Worm (Caenorhabditis elegans) whole organism, mixed stage, embryonic: ENCODE results near the gene evl-20.
A peak's percentile ranks its signal among the peaks of the same experiment; 100 is the strongest.

ENCODE experiments used
- M03D4.4 ChIP-seq: sonication (generic microtip); optimal IDR thresholded peaks from 2 replicates; lab custom pipeline; 2017; ENCODE audit warnings: mild to moderate bottlenecking, missing genetic modification characterization, missing compliant biosample characterization
- bed-3 ChIP-seq: fragments of 200-800 bp; sonication (Bioruptor generic); optimal IDR thresholded peaks from 3 replicates; lab custom pipeline; 2018; ENCODE audit warnings: mild to moderate bottlenecking, missing genetic modification characterization, moderate library complexity, missing compliant biosample characterization
- blmp-1 ChIP-seq: fragments of 150-350 bp; optimal IDR thresholded peaks from 2 replicates; lab custom pipeline; 2014; ENCODE audit warnings: missing biosample characterization, missing genetic modification characterization
- ceh-83 ChIP-seq: fragments of 200-800 bp; sonication (Bioruptor generic); optimal IDR thresholded peaks from 2 replicates; lab custom pipeline; 2018; ENCODE audit warnings: mild to moderate bottlenecking, missing genetic modification characterization, missing compliant biosample characterization
- ces-1 ChIP-seq: fragments of 150-350 bp; optimal IDR thresholded peaks from 2 replicates; lab custom pipeline; 2014; ENCODE audit warnings: missing biosample characterization, missing genetic modification reagents, missing genetic modification characterization
- cnd-1 ChIP-seq: fragments of 200-800 bp; sonication (Bioruptor generic); optimal IDR thresholded peaks from 2 replicates; lab custom pipeline; 2018; ENCODE audit warnings: mild to moderate bottlenecking, missing genetic modification characterization, missing compliant biosample characterization
- drap-1 ChIP-seq: fragments of 200-800 bp; sonication (Bioruptor generic); optimal IDR thresholded peaks from 3 replicates; lab custom pipeline; 2018; ENCODE audit warnings: mild to moderate bottlenecking, missing genetic modification characterization, missing compliant biosample characterization
- flh-1 ChIP-seq: fragments of 200-800 bp; sonication (Bioruptor generic); optimal IDR thresholded peaks from 2 replicates; lab custom pipeline; 2018; ENCODE audit warnings: mild to moderate bottlenecking, missing genetic modification characterization, moderate library complexity, missing compliant biosample characterization
- ham-2 ChIP-seq: fragments of 200-800 bp; sonication (Bioruptor generic); optimal IDR thresholded peaks from 2 replicates; lab custom pipeline; 2018; ENCODE audit warnings: mild to moderate bottlenecking, missing genetic modification characterization, missing compliant biosample characterization
- hlh-1 ChIP-seq: fragments of 150-350 bp; optimal IDR thresholded peaks from 2 replicates; lab custom pipeline; 2014; ENCODE audit warnings: missing biosample characterization, missing genetic modification reagents, missing genetic modification characterization
- lin-13 ChIP-seq: fragments of 150-350 bp; optimal IDR thresholded peaks from 2 replicates; lab custom pipeline; 2014; ENCODE audit warnings: missing biosample characterization, missing genetic modification characterization
- lin-32 ChIP-seq: fragments of 200-800 bp; sonication (Bioruptor generic); optimal IDR thresholded peaks from 2 replicates; lab custom pipeline; 2018; ENCODE audit warnings: mild to moderate bottlenecking, missing genetic modification characterization, missing compliant biosample characterization
- lsy-2 ChIP-seq: fragments of 150-350 bp; optimal IDR thresholded peaks from 2 replicates; lab custom pipeline; 2014; ENCODE audit warnings: missing biosample characterization, missing genetic modification characterization
- mep-1 ChIP-seq: fragments of 150-350 bp; optimal IDR thresholded peaks from 2 replicates; lab custom pipeline; 2017; ENCODE audit warnings: missing biosample characterization, missing genetic modification reagents, missing genetic modification characterization, inconsistent platforms
- mls-2 ChIP-seq: sonication (generic microtip); optimal IDR thresholded peaks from 2 replicates; lab custom pipeline; 2016; ENCODE audit warnings: mild to moderate bottlenecking, missing genetic modification characterization, moderate library complexity, missing compliant biosample characterization
- nhr-2 ChIP-seq: fragments of 150-350 bp; optimal IDR thresholded peaks from 2 replicates; lab custom pipeline; 2014; ENCODE audit warnings: missing biosample characterization, missing genetic modification characterization
- nhr-237 ChIP-seq: fragments of 150-350 bp; optimal IDR thresholded peaks from 2 replicates; lab custom pipeline; 2014; ENCODE audit warnings: missing biosample characterization, missing genetic modification characterization
- pha-4 ChIP-seq: fragments of 150-350 bp; optimal IDR thresholded peaks from 2 replicates; lab custom pipeline; 2018; ENCODE audit warnings: missing biosample characterization, missing genetic modification reagents, missing genetic modification characterization
- sem-2 ChIP-seq: fragments of 200-800 bp; sonication (Bioruptor generic); optimal IDR thresholded peaks from 2 replicates; lab custom pipeline; 2018; ENCODE audit warnings: mild to moderate bottlenecking, missing genetic modification characterization, missing compliant biosample characterization
- sptf-1 ChIP-seq: sonication (generic microtip); optimal IDR thresholded peaks from 2 replicates; lab custom pipeline; 2017; ENCODE audit warnings: mild to moderate bottlenecking, missing genetic modification characterization, moderate library complexity, missing compliant biosample characterization
- unc-120 ChIP-seq: sonication (generic microtip); optimal IDR thresholded peaks from 2 replicates; lab custom pipeline; 2017; ENCODE audit warnings: missing genetic modification characterization, missing compliant biosample characterization; ENCODE audit not compliant: poor library complexity, severe bottlenecking
- unc-39 ChIP-seq: fragments of 150-350 bp; optimal IDR thresholded peaks from 2 replicates; lab custom pipeline; 2014; ENCODE audit warnings: missing biosample characterization, missing genetic modification characterization
- zip-8 ChIP-seq: fragments of 150-350 bp; optimal IDR thresholded peaks from 2 replicates; lab custom pipeline; 2014; ENCODE audit warnings: missing biosample characterization, missing genetic modification characterization
- ztf-11 ChIP-seq: fragments of 150-350 bp; optimal IDR thresholded peaks from 2 replicates; lab custom pipeline; 2014; ENCODE audit warnings: missing biosample characterization, missing genetic modification characterization

Gene evl-20

DNA sequence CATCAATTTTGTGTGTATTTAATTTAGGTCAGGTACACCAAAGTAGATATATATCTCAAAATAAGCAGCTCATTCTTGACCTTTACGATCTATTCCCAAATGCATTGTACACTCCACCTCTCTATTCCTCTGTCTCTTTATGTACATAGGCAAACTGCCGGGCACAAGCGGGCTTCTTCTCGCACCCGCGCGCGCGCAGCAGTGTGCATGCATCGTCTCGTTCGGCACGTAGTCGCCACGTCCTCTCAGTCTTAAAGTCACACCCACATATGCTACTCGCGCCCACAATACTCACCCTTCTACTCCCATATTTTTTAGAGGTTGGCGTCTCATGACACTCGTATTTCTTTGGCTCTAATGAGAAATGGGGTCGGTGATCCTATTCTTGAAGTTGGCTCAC lies 7.3 kb downstream of the evl-20 start:
- TF ChIP-seq pha-4 (tag; lab: Kevin White, UChicago): peak; percentile 60
- TF ChIP-seq flh-1: no peak

DNA sequence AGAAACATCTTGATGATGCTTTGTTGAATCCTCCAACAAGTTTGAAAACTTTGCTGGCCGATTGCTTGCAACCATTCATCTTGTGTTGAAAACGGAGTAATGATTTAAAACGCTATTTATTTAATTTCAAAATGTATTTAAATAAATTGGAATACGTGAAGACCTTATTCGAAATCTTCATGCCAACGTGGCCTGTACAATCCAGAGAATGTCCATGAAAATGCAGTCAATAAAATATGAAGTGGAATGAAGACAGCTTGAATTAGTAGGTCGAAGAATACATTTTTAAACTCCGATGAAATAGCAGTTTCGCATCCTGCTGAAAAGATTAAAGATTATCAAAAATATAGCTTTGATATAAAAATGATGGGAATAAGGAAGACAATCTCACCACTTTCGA lies 10.4 kb downstream of the evl-20 start, which contains the start of gene F22B5.5:
TSS of gene F22B5.5 (minus strand) at position 101 of the 400 bp plus-strand sequence.
- TF ChIP-seq nhr-237 (tag; lab: Kevin White, UChicago) (no peak), M03D4.4 (tag; lab: Kevin White, UChicago) (no peak), unc-39 (tag; lab: Kevin White, UChicago) (no peak), blmp-1 (tag; lab: Kevin White, UChicago) (no peak), hlh-1 (tag; lab: Kevin White, UChicago) (no peak)

DNA sequence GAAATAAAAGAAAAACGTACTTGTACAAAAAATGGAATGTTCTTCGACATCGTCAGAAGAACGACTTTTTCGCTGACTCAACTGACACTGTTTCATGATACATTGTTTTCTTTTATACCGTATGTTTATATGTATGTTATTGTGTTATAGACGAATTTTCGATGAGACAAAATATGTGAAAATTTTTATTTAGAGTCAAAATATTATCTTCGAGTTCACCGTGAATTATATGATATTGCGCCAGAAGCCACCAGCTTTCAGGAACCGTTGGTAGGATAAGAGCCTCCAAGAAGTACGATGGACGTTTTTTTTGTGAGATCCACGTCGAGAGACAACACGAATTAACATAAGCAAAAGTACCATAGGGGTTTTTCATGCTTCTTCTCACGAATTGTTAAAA lies 12.0 kb downstream of the evl-20 start, which contains the start of gene F22B5.6:
TSS of gene F22B5.6 (minus strand) at position 101 of the 400 bp plus-strand sequence.
- TF ChIP-seq ceh-83 (GFP tag; lab: Kevin White, UChicago) (no peak), hlh-1 (tag; lab: Kevin White, UChicago) (no peak), bed-3 (no peak), ham-2 (GFP tag; lab: Kevin White, UChicago) (no peak), lin-32 (GFP tag; lab: Kevin White, UChicago) (no peak), ztf-11 (tag; lab: Kevin White, UChicago) (no peak), sem-2 (GFP tag; lab: Kevin White, UChicago) (no peak), nhr-237 (tag; lab: Kevin White, UChicago) (no peak)

DNA sequence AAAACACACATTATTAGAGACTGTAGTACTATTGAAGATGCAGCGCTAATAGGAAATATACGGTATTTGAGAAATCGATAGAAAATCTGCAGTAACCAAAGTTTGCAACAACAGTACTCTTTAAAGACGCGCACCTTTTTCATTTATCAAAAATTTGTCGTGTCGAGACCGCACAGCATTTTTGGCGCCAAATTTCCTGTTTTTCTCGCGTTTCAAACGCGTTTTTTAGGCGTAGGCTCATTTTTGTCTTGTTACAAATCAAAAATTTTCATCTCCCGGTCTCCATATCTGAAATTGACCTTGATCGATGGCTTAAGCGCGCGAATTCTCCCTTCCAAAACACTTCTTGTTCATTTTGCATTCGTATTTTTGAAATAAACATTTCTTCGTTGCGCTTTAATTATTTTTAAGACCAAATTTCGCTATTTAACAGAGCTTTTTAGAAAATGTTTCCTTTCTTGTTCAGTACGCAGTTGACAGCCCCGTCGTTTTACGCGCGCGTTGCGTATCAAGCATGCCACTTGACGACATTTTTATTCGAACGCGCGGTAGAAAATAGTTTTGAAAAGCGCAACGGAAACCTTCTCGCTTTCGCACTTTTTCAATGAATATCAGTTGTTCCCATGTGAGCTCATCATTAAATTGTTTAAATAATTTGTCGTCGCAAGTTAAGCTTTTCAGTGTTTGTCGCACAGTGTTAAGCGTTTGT lies 12.7 kb downstream of the evl-20 start:
- peak; percentile 1 for TF ChIP-seq hlh-1 (tag; lab: Kevin White, UChicago)
- TF ChIP-seq lin-13 (tag; lab: Kevin White, UChicago): peak; percentile 0
- no peak for TF ChIP-seq sptf-1

DNA sequence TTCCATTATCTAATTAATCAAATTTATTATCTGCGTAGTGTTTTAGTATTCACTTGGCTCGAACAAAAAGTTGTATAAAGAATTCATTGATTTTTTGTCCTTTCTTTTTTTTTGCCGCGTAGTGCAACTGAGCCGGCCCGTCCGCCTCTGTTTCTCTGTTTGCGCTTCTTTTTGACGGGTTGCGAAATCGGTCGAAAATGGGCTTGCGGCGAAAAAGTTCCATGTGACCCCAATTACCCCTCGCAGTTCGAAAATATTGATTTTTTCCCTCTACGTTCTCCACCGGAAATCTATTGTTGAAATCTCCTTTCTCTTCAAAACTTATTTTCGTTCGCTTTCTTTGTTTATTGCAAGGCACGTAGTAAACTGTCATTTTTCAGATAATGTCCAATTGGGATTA lies 13.3 kb downstream of the evl-20 start, which contains the start of gene zyg-9:
TSS of gene zyg-9 (plus strand) at position 381 of the 400 bp plus-strand sequence.
- TF ChIP-seq ham-2 (GFP tag; lab: Kevin White, UChicago): no peak
- TF ChIP-seq pha-4 (tag; lab: Kevin White, UChicago): no peak
- TF ChIP-seq zip-8 (tag; lab: Kevin White, UChicago): no peak

DNA sequence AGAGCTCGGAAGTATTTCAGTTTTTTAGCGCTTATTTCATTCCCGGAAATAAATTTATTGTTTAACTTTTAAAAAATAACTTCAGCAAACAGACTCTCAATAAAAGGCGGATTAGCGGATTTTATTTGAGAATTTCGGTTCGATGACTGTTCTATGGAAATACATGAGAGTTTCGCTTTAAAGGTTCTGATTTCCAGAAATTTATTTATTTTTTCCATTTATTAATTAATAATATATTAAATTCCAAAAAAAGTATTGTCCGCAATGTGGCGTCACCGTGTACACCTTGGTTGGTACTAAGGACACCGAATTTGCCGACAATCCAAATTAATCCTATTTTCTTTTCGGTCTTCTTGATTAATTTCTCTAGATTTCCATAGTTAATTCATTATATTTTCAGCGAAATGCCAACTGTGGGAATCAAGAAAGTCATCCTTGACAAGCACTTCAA lies 20.4 kb downstream of the evl-20 start, which contains the start of gene fars-3:
TSS of gene fars-3 (plus strand) at position 401 of the 451 bp plus-strand sequence.
- peak; percentile 93 for TF ChIP-seq ces-1
- TF ChIP-seq M03D4.4 (tag; lab: Kevin White, UChicago): no peak
- TF ChIP-seq nhr-2: no peak
- TF ChIP-seq lin-13 (tag; lab: Kevin White, UChicago): no peak
- TF ChIP-seq mls-2: no peak
- peak; percentile 24 for TF ChIP-seq lsy-2 (tag; lab: Kevin White, UChicago)
- TF ChIP-seq drap-1 (GFP tag; lab: Kevin White, UChicago): no peak
- TF ChIP-seq unc-120 (tag; lab: Kevin White, UChicago): peak; percentile 93
- no peak for TF ChIP-seq flh-1
- peak; percentile 47 for TF ChIP-seq pha-4 (tag; lab: Kevin White, UChicago)

DNA sequence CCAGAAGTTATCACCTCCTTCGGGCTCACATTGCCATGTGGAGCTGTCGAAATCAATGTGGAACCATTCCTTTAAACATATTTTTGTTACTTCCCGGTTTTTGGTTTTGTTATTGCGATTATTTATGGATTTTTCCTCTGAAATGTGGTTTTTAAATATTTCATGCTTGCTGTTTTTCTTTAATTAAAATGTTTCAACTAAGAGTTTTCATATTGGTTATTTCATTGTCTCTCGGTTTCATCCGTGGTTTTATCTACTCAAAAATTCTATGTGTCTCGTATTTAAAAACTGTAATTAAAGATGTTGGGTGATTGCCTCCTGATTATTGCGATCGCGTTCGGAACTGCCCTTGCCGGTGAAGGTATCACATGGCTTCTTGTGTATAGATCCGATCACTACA lies 22.8 kb downstream of the evl-20 start, which contains the start of gene F22B5.10:
TSS of gene F22B5.10 (plus strand) at position 301 of the 400 bp plus-strand sequence.
- no peak for TF ChIP-seq ces-1
- peak; percentile 32 for TF ChIP-seq ceh-83 (GFP tag; lab: Kevin White, UChicago)
- TF ChIP-seq, all 35 proteins: peak for 1

DNA sequence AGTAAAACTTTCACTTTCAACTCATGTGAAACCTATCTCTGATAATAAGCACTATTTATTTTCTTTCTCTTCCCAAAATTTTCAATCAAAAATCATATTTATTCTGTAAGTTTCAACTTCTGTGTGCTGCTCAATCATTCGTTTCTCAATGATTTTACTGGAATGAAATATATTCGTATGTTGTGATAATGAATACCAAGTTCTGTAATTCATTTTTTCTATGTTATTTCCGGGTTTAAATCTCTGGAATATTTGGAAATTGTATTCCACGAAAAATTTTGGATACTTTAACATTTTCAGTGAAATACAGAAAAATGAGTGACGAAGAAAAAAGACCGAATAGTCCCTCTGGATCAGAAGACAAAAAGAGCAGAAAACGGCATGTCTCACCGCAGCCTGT lies 23.7 kb downstream of the evl-20 start, which contains the start of gene M05D6.2:
TSS of gene M05D6.2 (plus strand) at position 301 of the 400 bp plus-strand sequence.
- TF ChIP-seq mep-1 (tag; lab: Kevin White, UChicago) (no peak), cnd-1 (tag; lab: Kevin White, UChicago) (no peak), zip-8 (tag; lab: Kevin White, UChicago) (no peak), bed-3 (no peak), hlh-1 (tag; lab: Kevin White, UChicago) (no peak), ztf-11 (tag; lab: Kevin White, UChicago) (no peak), nhr-237 (tag; lab: Kevin White, UChicago) (no peak), blmp-1 (tag; lab: Kevin White, UChicago) (no peak)
